Worm (Caenorhabditis elegans) whole organism, L1 larva: ENCODE data around the gene bra-1.

Experiments used
- C16A3.4 ChIP-seq: fragments of 150-350 bp; optimal IDR thresholded peaks from 2 replicates; lab custom pipeline; 2014; ENCODE audit warnings: missing biosample characterization, missing genetic modification characterization
- alr-1 ChIP-seq: fragments of 200-800 bp; sonication (Bioruptor generic); optimal IDR thresholded peaks from 2 replicates; lab custom pipeline; 2018; ENCODE audit warnings: borderline replicate concordance, mild to moderate bottlenecking, missing genetic modification characterization, missing compliant biosample characterization
- ceh-63 ChIP-seq: fragments of 200-800 bp; sonication (Bioruptor generic); optimal IDR thresholded peaks from 2 replicates; lab custom pipeline; 2018; ENCODE audit warnings: mild to moderate bottlenecking, missing genetic modification characterization, missing compliant biosample characterization
- ceh-8 ChIP-seq: fragments of 200-800 bp; sonication (Bioruptor generic); optimal IDR thresholded peaks from 2 replicates; lab custom pipeline; 2018; ENCODE audit warnings: mild to moderate bottlenecking, missing genetic modification characterization, moderate library complexity, missing compliant biosample characterization
- ceh-82 ChIP-seq, 3 experiments: fragments of 150-350 bp in 1 of 3; sonication (generic microtip) in 2 of 3; optimal IDR thresholded peaks; 2 replicates each; lab custom pipeline; 2014 to 2017; ENCODE audit warnings: missing biosample characterization in 3 of 3, missing genetic modification characterization in 3 of 3
- ceh-88 ChIP-seq: fragments of 200-800 bp; sonication (Bioruptor generic); IDR thresholded peaks from 2 replicates; pipeline ENCODE4 v1.3.6; 2022; ENCODE audit warnings: missing genetic modification characterization, missing compliant biosample characterization
- ceh-90 ChIP-seq: sonication (generic microtip); optimal IDR thresholded peaks from 2 replicates; lab custom pipeline; 2016; ENCODE audit warnings: missing genetic modification characterization, missing compliant biosample characterization
- dpl-1 ChIP-seq, 3 experiments: fragments of 150-350 bp in 2 of 3; sonication (generic microtip) in 1 of 3; optimal IDR thresholded peaks; 2 replicates each; lab custom pipeline; 2014 to 2017; ENCODE audit warnings: missing biosample characterization in 3 of 3, missing genetic modification characterization in 3 of 3, missing genetic modification reagents in 3 of 3
- dsc-1 ChIP-seq: sonication (generic microtip); optimal IDR thresholded peaks from 2 replicates; lab custom pipeline; 2016; ENCODE audit warnings: mild to moderate bottlenecking, missing genetic modification characterization, missing compliant biosample characterization
- efl-3 ChIP-seq: fragments of 200-800 bp; sonication (Bioruptor generic); optimal IDR thresholded peaks from 2 replicates; lab custom pipeline; 2018; ENCODE audit warnings: mild to moderate bottlenecking, missing genetic modification characterization, missing compliant biosample characterization
- egl-13 ChIP-seq: sonication (generic microtip); optimal IDR thresholded peaks from 2 replicates; lab custom pipeline; 2016; ENCODE audit warnings: missing genotype, missing genetic modification reagents, missing genetic modification characterization, missing compliant biosample characterization
- elt-2 ChIP-seq: sonication (generic microtip); optimal IDR thresholded peaks from 2 replicates; lab custom pipeline; 2016; ENCODE audit warnings: missing genetic modification characterization, mild to moderate bottlenecking, inconsistent platforms, missing compliant biosample characterization, missing genetic modification reagents
- elt-3 ChIP-seq, 6 experiments: fragments of 150-350 bp in 1 of 6; sonication (generic microtip); optimal IDR thresholded peaks; 2 replicates each; lab custom pipeline; 2017 to 2018; ENCODE audit warnings: missing biosample characterization in 6 of 6, missing genetic modification characterization in 6 of 6, inconsistent platforms in 1 of 6
- fkh-10 ChIP-seq: sonication (generic microtip); optimal IDR thresholded peaks from 2 replicates; lab custom pipeline; 2017; ENCODE audit warnings: missing biosample characterization, missing genetic modification reagents, missing genetic modification characterization
- fkh-4 ChIP-seq: sonication (generic microtip); optimal IDR thresholded peaks from 2 replicates; lab custom pipeline; 2016; ENCODE audit warnings: missing compliant biosample characterization, missing genetic modification characterization, borderline replicate concordance
- fkh-8 ChIP-seq: sonication (generic microtip); optimal IDR thresholded peaks from 2 replicates; lab custom pipeline; 2016; ENCODE audit warnings: mild to moderate bottlenecking, missing genetic modification characterization, missing compliant biosample characterization
- fos-1 ChIP-seq: fragments of 150-350 bp; optimal IDR thresholded peaks from 2 replicates; lab custom pipeline; 2014; ENCODE audit warnings: missing biosample characterization, missing genetic modification characterization
- grh-1 ChIP-seq: fragments of 200-800 bp; sonication (Bioruptor generic); IDR thresholded peaks from 2 replicates; pipeline ENCODE4 v1.3.6; 2022; ENCODE audit warnings: missing genetic modification reagents, missing genetic modification characterization, missing compliant biosample characterization
- isw-1 ChIP-seq: fragments of 200-800 bp; sonication (Bioruptor generic); IDR thresholded peaks from 2 replicates; pipeline ENCODE4 v1.3.6; 2022; ENCODE audit warnings: missing genetic modification characterization, missing compliant biosample characterization
- jun-1 ChIP-seq: fragments of 150-350 bp; optimal IDR thresholded peaks from 2 replicates; lab custom pipeline; 2014; ENCODE audit warnings: missing biosample characterization, missing genetic modification reagents, missing genetic modification characterization
- lin-14 ChIP-seq: fragments of 200-800 bp; sonication (Bioruptor generic); optimal IDR thresholded peaks from 2 replicates; lab custom pipeline; 2018; ENCODE audit warnings: mild to moderate bottlenecking, missing genetic modification characterization, moderate library complexity, missing compliant biosample characterization
- lin-15B ChIP-seq: fragments of 150-350 bp; sonication (generic microtip); optimal IDR thresholded peaks from 3 replicates; lab custom pipeline; 2014; ENCODE audit warnings: missing biosample characterization, missing genetic modification characterization
- lin-35 ChIP-seq, 2 experiments: fragments of 150-350 bp; optimal IDR thresholded peaks; 2 replicates each; lab custom pipeline; 2014; ENCODE audit warnings: missing biosample characterization in 2 of 2, missing genetic modification characterization in 2 of 2, missing genetic modification reagents in 2 of 2
- lir-3 ChIP-seq: sonication (generic microtip); optimal IDR thresholded peaks from 2 replicates; lab custom pipeline; 2016; ENCODE audit warnings: mild to moderate bottlenecking, missing genetic modification characterization, moderate library complexity, missing compliant biosample characterization; ENCODE audit not compliant: poor library complexity
- lsy-2 ChIP-seq, 2 experiments: fragments of 150-350 bp; optimal IDR thresholded peaks; 2 replicates each; lab custom pipeline; 2014; ENCODE audit warnings: missing biosample characterization in 2 of 2, missing genetic modification characterization in 2 of 2
- mdl-1 ChIP-seq, 2 experiments: fragments of 150-350 bp; optimal IDR thresholded peaks; 2 replicates each; lab custom pipeline; 2014 to 2017; ENCODE audit warnings: missing biosample characterization in 2 of 2, missing genetic modification characterization in 2 of 2, inconsistent platforms in 1 of 2
- mep-1 ChIP-seq: fragments of 150-350 bp; optimal IDR thresholded peaks from 2 replicates; lab custom pipeline; 2014; ENCODE audit warnings: missing biosample characterization, missing genetic modification characterization
- nhr-12 ChIP-seq: sonication (generic microtip); optimal IDR thresholded peaks from 2 replicates; lab custom pipeline; 2017; ENCODE audit warnings: missing biosample characterization, missing genetic modification characterization
- nhr-20 ChIP-seq: sonication (generic microtip); optimal IDR thresholded peaks from 2 replicates; lab custom pipeline; 2016; ENCODE audit warnings: mild to moderate bottlenecking, missing genetic modification characterization, missing compliant biosample characterization
- nhr-28 ChIP-seq: fragments of 150-350 bp; optimal IDR thresholded peaks from 2 replicates; lab custom pipeline; 2014; ENCODE audit warnings: missing biosample characterization, missing genetic modification characterization
- nhr-76 ChIP-seq: sonication (generic microtip); optimal IDR thresholded peaks from 2 replicates; lab custom pipeline; 2017; ENCODE audit warnings: missing biosample characterization, missing genetic modification characterization
- nhr-77 ChIP-seq: fragments of 150-350 bp; optimal IDR thresholded peaks from 2 replicates; lab custom pipeline; 2014; ENCODE audit warnings: missing biosample characterization, missing genetic modification characterization
- nhr-85 ChIP-seq: sonication (generic microtip); peaks from one replicate; lab custom pipeline; 2016; ENCODE audit warnings: missing genetic modification characterization, inconsistent platforms, missing compliant biosample characterization
- rnt-1 ChIP-seq: sonication (generic microtip); optimal IDR thresholded peaks from 2 replicates; lab custom pipeline; 2016; ENCODE audit warnings: mild to moderate bottlenecking, missing genetic modification characterization, moderate library complexity, missing compliant biosample characterization
- skn-1 ChIP-seq: fragments of 150-350 bp; optimal IDR thresholded peaks from 2 replicates; lab custom pipeline; 2014; ENCODE audit warnings: missing biosample characterization, missing genetic modification characterization
- snu-23 ChIP-seq: sonication (generic microtip); optimal IDR thresholded peaks from 2 replicates; lab custom pipeline; 2016; ENCODE audit warnings: missing genetic modification characterization, missing compliant biosample characterization
- sup-37 ChIP-seq: fragments of 200-800 bp; sonication (Bioruptor generic); optimal IDR thresholded peaks from 2 replicates; lab custom pipeline; 2018; ENCODE audit warnings: mild to moderate bottlenecking, missing genetic modification characterization, missing compliant biosample characterization
- swsn-7 ChIP-seq: sonication (generic microtip); optimal IDR thresholded peaks from 2 replicates; lab custom pipeline; 2016; ENCODE audit warnings: missing genetic modification characterization, missing compliant biosample characterization
- unc-130 ChIP-seq: fragments of 150-350 bp; optimal IDR thresholded peaks from 2 replicates; lab custom pipeline; 2017; ENCODE audit warnings: missing biosample characterization, missing genetic modification characterization, inconsistent platforms
- unc-86 ChIP-seq: sonication (generic microtip); optimal IDR thresholded peaks from 2 replicates; lab custom pipeline; 2016; ENCODE audit warnings: missing genetic modification characterization, missing compliant biosample characterization
- vab-15 ChIP-seq: sonication (generic microtip); optimal IDR thresholded peaks from 2 replicates; lab custom pipeline; 2017; ENCODE audit warnings: missing genotype, mild to moderate bottlenecking, missing genetic modification characterization, missing compliant biosample characterization
- xbp-1 ChIP-seq: sonication (generic microtip); optimal IDR thresholded peaks from 2 replicates; lab custom pipeline; 2016; ENCODE audit warnings: missing genetic modification characterization, missing compliant biosample characterization
- zag-1 ChIP-seq: fragments of 150-350 bp; optimal IDR thresholded peaks from 2 replicates; lab custom pipeline; 2014; ENCODE audit warnings: missing biosample characterization, missing genetic modification characterization
- ztf-11 ChIP-seq, 2 experiments: sonication (generic microtip); optimal IDR thresholded peaks; 2 replicates each; lab custom pipeline; 2016 to 2017; ENCODE audit warnings: missing genetic modification characterization in 2 of 2, missing biosample characterization in 1 of 2, missing compliant biosample characterization in 1 of 2
- ztf-4 ChIP-seq: fragments of 150-350 bp; optimal IDR thresholded peaks from 2 replicates; lab custom pipeline; 2014; ENCODE audit warnings: missing biosample characterization, missing genetic modification characterization

bra-1 gene

ce11 chrX:13596003-13596767 lies 2.1 kb upstream of the bra-1 start, which contains the start of gene F54B11.5 (continued):
- peak; percentile 1 for TF ChIP-seq jun-1 (tag; lab: Kevin White, UChicago)
- TF ChIP-seq xbp-1 = peak; percentile 44
- peak; percentile 74 for TF ChIP-seq lin-14 (GFP tag; lab: Kevin White, UChicago)
- TF ChIP-seq dsc-1 = peak; percentile 63
- peak; percentile 75 for TF ChIP-seq fkh-8 (tag; lab: Kevin White, UChicago)
- peak; percentile 30 for TF ChIP-seq elt-2 (tag; lab: Kevin White, UChicago)
- peak in 2 of 3 experiments; percentile 34 to 49 for TF ChIP-seq dpl-1 (GFP tag; optimal IDR thresholded peaks at IDR 0.05; lab: Kevin White, UChicago)
- peak; percentile 54 for TF ChIP-seq swsn-7
- TF ChIP-seq ceh-82 (tag; optimal IDR thresholded peaks at IDR 0.05; lab: Kevin White, UChicago) = peak in 2 of 3 experiments; percentile 17 to 52
- TF ChIP-seq elt-3 (tag; optimal IDR thresholded peaks at IDR 0.05; lab: Kevin White, UChicago) = peak in 1 of 6 experiments; percentile 10
- peak; percentile 38 for TF ChIP-seq skn-1
- TF ChIP-seq zag-1 = no peak
- TF ChIP-seq lin-15B = peak; percentile 3
- no peak for TF ChIP-seq lir-3 (tag; lab: Kevin White, UChicago)
- peak; percentile 47 for TF ChIP-seq nhr-20 (tag; lab: Kevin White, UChicago)
- peak; percentile 53 to 73 for TF ChIP-seq lin-35 (GFP tag; optimal IDR thresholded peaks at IDR 0.05; lab: Kevin White, UChicago)
- peak; percentile 43 for TF ChIP-seq rnt-1 (tag; lab: Kevin White, UChicago)
- peak; percentile 11 for TF ChIP-seq unc-86 (tag; lab: Kevin White, UChicago)
- peak; percentile 50 for TF ChIP-seq C16A3.4 (tag; lab: Kevin White, UChicago)
- TF ChIP-seq fkh-4 (tag; lab: Kevin White, UChicago) = no peak
- TF ChIP-seq fkh-10 (GFP tag; lab: Kevin White, UChicago) = no peak
- no peak for TF ChIP-seq nhr-85 (tag; lab: Kevin White, UChicago)
- TF ChIP-seq ztf-4 = no peak
- TF ChIP-seq unc-130 (tag; lab: Kevin White, UChicago) = peak; percentile 15
- TF ChIP-seq lsy-2 (tag; optimal IDR thresholded peaks at IDR 0.05; lab: Kevin White, UChicago) = peak; percentile 35 to 66
- TF ChIP-seq egl-13 (tag; lab: Kevin White, UChicago) = peak; percentile 34
- TF ChIP-seq ceh-8 (GFP tag; lab: Kevin White, UChicago) = peak; percentile 58
- no peak for TF ChIP-seq nhr-28 (tag; lab: Kevin White, UChicago)

ce11 chrX:13600136-13600535 lies 1.9 kb downstream of the bra-1 start, which contains the start of gene F54B11.7:
Gene F54B11.7, plus strand, starts transcription at chrX:13600436.
- no peak for TF ChIP-seq nhr-20 (tag; lab: Kevin White, UChicago)
- no peak for TF ChIP-seq xbp-1
- no peak for TF ChIP-seq unc-130 (tag; lab: Kevin White, UChicago)
- TF ChIP-seq nhr-28 (tag; lab: Kevin White, UChicago) = no peak
- no peak for TF ChIP-seq grh-1 (GFP tag; lab: Robert Waterston, UW)
- TF ChIP-seq fos-1 (tag; lab: Kevin White, UChicago) = no peak
- no peak for TF ChIP-seq skn-1
- TF ChIP-seq mep-1 = no peak
- no peak for TF ChIP-seq snu-23 (GFP tag; lab: Kevin White, UChicago)
- no peak for TF ChIP-seq lin-35 (GFP tag; optimal IDR thresholded peaks at IDR 0.05; lab: Kevin White, UChicago)
- TF ChIP-seq ztf-4 = no peak
- no peak for TF ChIP-seq ceh-8 (GFP tag; lab: Kevin White, UChicago)
- TF ChIP-seq fkh-10 (GFP tag; lab: Kevin White, UChicago) = no peak
- no peak for TF ChIP-seq alr-1 (tag; lab: Kevin White, UChicago)
- TF ChIP-seq ztf-11 (tag; optimal IDR thresholded peaks at IDR 0.05; lab: Kevin White, UChicago) = no peak
- no peak for TF ChIP-seq C16A3.4 (tag; lab: Kevin White, UChicago)

ce11 chrX:13603826-13604225 lies 5.6 kb downstream of the bra-1 start, which contains the start of gene F54B11.8:
Gene F54B11.8, minus strand, starts transcription at chrX:13603926.
- TF ChIP-seq nhr-76 (tag; lab: Kevin White, UChicago) (no peak), ceh-90 (tag; lab: Kevin White, UChicago) (no peak), alr-1 (tag; lab: Kevin White, UChicago) (no peak), nhr-77 (no peak), sup-37 (GFP tag; lab: Kevin White, UChicago) (no peak), nhr-20 (tag; lab: Kevin White, UChicago) (no peak), efl-3 (GFP tag; lab: Kevin White, UChicago) (no peak), nhr-85 (tag; lab: Kevin White, UChicago) (no peak), mdl-1 (tag; optimal IDR thresholded peaks at IDR 0.05; lab: Kevin White, UChicago) (no peak), swsn-7 (no peak), jun-1 (tag; lab: Kevin White, UChicago) (no peak), ceh-63 (GFP tag; lab: Kevin White, UChicago) (no peak), isw-1 (no peak), ztf-4 (no peak), lir-3 (tag; lab: Kevin White, UChicago) (no peak), ceh-88 (GFP tag; lab: Robert Waterston, UW) (no peak), nhr-12 (tag; lab: Kevin White, UChicago) (no peak), vab-15 (tag; lab: Kevin White, UChicago) (no peak), ceh-8 (GFP tag; lab: Kevin White, UChicago) (no peak)
